Worm (Caenorhabditis elegans) whole organism, mixed stage, embryonic: ENCODE data around the gene C08F8.9.

Source experiments
- M03D4.4 ChIP-seq: sonication (generic microtip); optimal IDR thresholded peaks from 2 replicates; lab custom pipeline; 2017; ENCODE audit warnings: mild to moderate bottlenecking, missing genetic modification characterization, missing compliant biosample characterization
- bed-3 ChIP-seq: fragments of 200-800 bp; sonication (Bioruptor generic); optimal IDR thresholded peaks from 3 replicates; lab custom pipeline; 2018; ENCODE audit warnings: mild to moderate bottlenecking, missing genetic modification characterization, moderate library complexity, missing compliant biosample characterization
- ceh-39 ChIP-seq: fragments of 150-350 bp; optimal IDR thresholded peaks from 2 replicates; lab custom pipeline; 2014; ENCODE audit warnings: missing biosample characterization, missing genetic modification characterization
- ceh-43 ChIP-seq: fragments of 200-800 bp; sonication (Bioruptor generic); optimal IDR thresholded peaks from 2 replicates; lab custom pipeline; 2018; ENCODE audit warnings: mild to moderate bottlenecking, missing genetic modification characterization, moderate library complexity, missing compliant biosample characterization
- ceh-83 ChIP-seq: fragments of 200-800 bp; sonication (Bioruptor generic); optimal IDR thresholded peaks from 2 replicates; lab custom pipeline; 2018; ENCODE audit warnings: mild to moderate bottlenecking, missing genetic modification characterization, missing compliant biosample characterization
- ces-1 ChIP-seq: fragments of 150-350 bp; optimal IDR thresholded peaks from 2 replicates; lab custom pipeline; 2014; ENCODE audit warnings: missing biosample characterization, missing genetic modification reagents, missing genetic modification characterization
- cnd-1 ChIP-seq: fragments of 200-800 bp; sonication (Bioruptor generic); optimal IDR thresholded peaks from 2 replicates; lab custom pipeline; 2018; ENCODE audit warnings: mild to moderate bottlenecking, missing genetic modification characterization, missing compliant biosample characterization
- drap-1 ChIP-seq: fragments of 200-800 bp; sonication (Bioruptor generic); optimal IDR thresholded peaks from 3 replicates; lab custom pipeline; 2018; ENCODE audit warnings: mild to moderate bottlenecking, missing genetic modification characterization, missing compliant biosample characterization
- elt-1 ChIP-seq: sonication (generic microtip); optimal IDR thresholded peaks from 2 replicates; lab custom pipeline; 2017; ENCODE audit warnings: missing genetic modification characterization, mild to moderate bottlenecking, missing compliant biosample characterization, antibody characterized with exemption, moderate library complexity, borderline replicate concordance; ENCODE audit not compliant: insufficient read depth
- elt-3 ChIP-seq: fragments of 150-350 bp; optimal IDR thresholded peaks from 2 replicates; lab custom pipeline; 2014; ENCODE audit warnings: missing biosample characterization, missing genetic modification characterization
- flh-1 ChIP-seq: fragments of 200-800 bp; sonication (Bioruptor generic); optimal IDR thresholded peaks from 2 replicates; lab custom pipeline; 2018; ENCODE audit warnings: mild to moderate bottlenecking, missing genetic modification characterization, moderate library complexity, missing compliant biosample characterization
- ham-2 ChIP-seq: fragments of 200-800 bp; sonication (Bioruptor generic); optimal IDR thresholded peaks from 2 replicates; lab custom pipeline; 2018; ENCODE audit warnings: mild to moderate bottlenecking, missing genetic modification characterization, missing compliant biosample characterization
- lin-13 ChIP-seq: fragments of 150-350 bp; optimal IDR thresholded peaks from 2 replicates; lab custom pipeline; 2014; ENCODE audit warnings: missing biosample characterization, missing genetic modification characterization
- lsy-2 ChIP-seq: fragments of 150-350 bp; optimal IDR thresholded peaks from 2 replicates; lab custom pipeline; 2014; ENCODE audit warnings: missing biosample characterization, missing genetic modification characterization
- mab-5 ChIP-seq: fragments of 150-350 bp; optimal IDR thresholded peaks from 2 replicates; lab custom pipeline; 2014; ENCODE audit warnings: missing biosample characterization, missing genetic modification characterization
- mep-1 ChIP-seq: fragments of 150-350 bp; optimal IDR thresholded peaks from 2 replicates; lab custom pipeline; 2017; ENCODE audit warnings: missing biosample characterization, missing genetic modification reagents, missing genetic modification characterization, inconsistent platforms
- nhr-12 ChIP-seq: fragments of 150-350 bp; optimal IDR thresholded peaks from 2 replicates; lab custom pipeline; 2014; ENCODE audit warnings: missing biosample characterization, missing genetic modification characterization
- nhr-237 ChIP-seq: fragments of 150-350 bp; optimal IDR thresholded peaks from 2 replicates; lab custom pipeline; 2014; ENCODE audit warnings: missing biosample characterization, missing genetic modification characterization
- nhr-28 ChIP-seq: fragments of 150-350 bp; optimal IDR thresholded peaks from 2 replicates; lab custom pipeline; 2014; ENCODE audit warnings: missing biosample characterization, missing genetic modification characterization
- nhr-76 ChIP-seq: sonication (generic microtip); optimal IDR thresholded peaks from 2 replicates; lab custom pipeline; 2017; ENCODE audit warnings: missing biosample characterization, missing genetic modification characterization
- pha-4 ChIP-seq: fragments of 150-350 bp; optimal IDR thresholded peaks from 2 replicates; lab custom pipeline; 2018; ENCODE audit warnings: missing biosample characterization, missing genetic modification reagents, missing genetic modification characterization
- sem-2 ChIP-seq: fragments of 200-800 bp; sonication (Bioruptor generic); optimal IDR thresholded peaks from 2 replicates; lab custom pipeline; 2018; ENCODE audit warnings: mild to moderate bottlenecking, missing genetic modification characterization, missing compliant biosample characterization
- snpc-4 ChIP-seq: fragments of 150-350 bp; optimal IDR thresholded peaks from 2 replicates; lab custom pipeline; 2014; ENCODE audit warnings: missing biosample characterization, missing genetic modification characterization
- sptf-1 ChIP-seq: sonication (generic microtip); optimal IDR thresholded peaks from 2 replicates; lab custom pipeline; 2017; ENCODE audit warnings: mild to moderate bottlenecking, missing genetic modification characterization, moderate library complexity, missing compliant biosample characterization
- tbx-8 ChIP-seq: fragments of 200-800 bp; sonication (Bioruptor generic); optimal IDR thresholded peaks from 2 replicates; lab custom pipeline; 2018; ENCODE audit warnings: mild to moderate bottlenecking, missing genetic modification characterization, moderate library complexity, missing compliant biosample characterization
- unc-39 ChIP-seq: fragments of 150-350 bp; optimal IDR thresholded peaks from 2 replicates; lab custom pipeline; 2014; ENCODE audit warnings: missing biosample characterization, missing genetic modification characterization
- unc-62 ChIP-seq: fragments of 150-350 bp; optimal IDR thresholded peaks from 2 replicates; lab custom pipeline; 2014; ENCODE audit warnings: missing biosample characterization, missing genetic modification reagents, missing genetic modification characterization
- zip-8 ChIP-seq: fragments of 150-350 bp; optimal IDR thresholded peaks from 2 replicates; lab custom pipeline; 2014; ENCODE audit warnings: missing biosample characterization, missing genetic modification characterization

C08F8.9 gene

ce11 chrIV:11180077-11180476 lies 1.7 kb upstream of the C08F8.9 start:
- no peak for TF ChIP-seq nhr-237 (tag; lab: Kevin White, UChicago)
- no peak for TF ChIP-seq zip-8 (tag; lab: Kevin White, UChicago)
- TF ChIP-seq pha-4 (tag; lab: Kevin White, UChicago) = no peak
- no peak for TF ChIP-seq ces-1 (GFP tag; lab: Kevin White, UChicago)
- no peak for TF ChIP-seq sptf-1 (tag; lab: Kevin White, UChicago)
- no peak for TF ChIP-seq nhr-76 (tag; lab: Kevin White, UChicago)
- TF ChIP-seq nhr-12 (tag; lab: Kevin White, UChicago) = no peak
- no peak for TF ChIP-seq unc-39
- no peak for TF ChIP-seq elt-3
- TF ChIP-seq mep-1 (tag; lab: Kevin White, UChicago) = no peak
- no peak for TF ChIP-seq unc-62 (GFP tag; lab: Kevin White, UChicago)
- TF ChIP-seq tbx-8 (GFP tag; lab: Kevin White, UChicago) = no peak

DNA sequence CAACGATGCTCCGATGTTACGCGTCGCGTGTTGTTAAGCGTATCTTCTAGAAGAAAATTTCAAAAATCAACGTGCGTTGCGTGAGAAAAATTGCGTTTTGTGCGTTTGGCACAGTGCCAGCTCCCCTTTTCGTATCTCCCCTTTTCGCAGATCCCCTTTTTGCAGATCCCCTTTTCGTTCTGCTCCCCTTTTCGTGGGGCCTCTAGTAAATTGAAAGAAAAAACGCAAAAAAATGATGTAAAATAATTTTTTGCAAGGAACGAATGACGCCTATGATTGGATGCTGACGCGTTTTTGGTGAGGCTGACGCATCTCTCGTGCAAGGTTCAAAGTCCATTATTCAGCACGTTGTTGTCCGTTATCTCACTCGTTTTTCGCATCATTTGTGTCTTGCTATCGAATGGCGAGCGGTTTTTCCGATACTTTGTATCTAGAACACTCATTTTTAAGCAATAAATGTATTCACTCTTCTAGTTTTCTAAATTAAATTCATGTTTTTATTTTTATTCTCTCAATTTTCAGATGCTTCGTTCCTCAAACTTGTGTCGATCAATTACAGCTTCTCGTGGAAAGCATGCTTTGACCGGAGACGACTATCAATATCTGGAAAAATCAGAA lies 837 bp upstream of the C08F8.9 start, which contains the start of gene cpt-2:
Gene cpt-2 (plus strand): TSS at position 523 of the 618 bp plus-strand sequence.
- TF ChIP-seq mep-1 (tag; lab: Kevin White, UChicago) (peak; percentile 4), lsy-2 (tag; lab: Kevin White, UChicago) (peak; percentile 17), elt-3 (peak; percentile 28), pha-4 (tag; lab: Kevin White, UChicago) (peak; percentile 25), unc-62 (GFP tag; lab: Kevin White, UChicago) (peak; percentile 36), nhr-237 (tag; lab: Kevin White, UChicago) (peak; percentile 17), lin-13 (tag; lab: Kevin White, UChicago) (peak; percentile 64), ces-1 (GFP tag; lab: Kevin White, UChicago) (peak; percentile 36)

DNA sequence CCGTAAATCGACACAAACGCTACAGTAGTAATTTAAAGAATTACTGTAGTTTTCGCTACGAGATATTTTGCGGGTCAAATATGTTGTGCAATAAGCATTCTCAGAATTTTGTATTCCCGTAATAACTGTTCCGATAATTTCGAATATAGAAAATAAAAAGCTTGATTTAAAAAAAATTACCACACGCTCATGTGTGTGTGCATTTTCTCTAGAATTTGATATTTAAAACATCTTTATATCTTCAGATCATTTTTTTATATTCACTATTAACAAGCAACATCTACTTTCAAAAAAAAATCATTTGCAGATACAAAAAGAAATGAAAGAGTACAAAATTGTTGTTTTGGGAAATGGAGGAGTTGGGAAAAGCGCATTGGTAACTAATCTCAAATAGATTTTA lies 1.4 kb downstream of the C08F8.9 start, which contains the start of gene rap-3:
Gene rap-3 (plus strand): TSS at position 301 of the 400 bp plus-strand sequence.
- TF ChIP-seq ceh-83 (no peak), bed-3 (no peak), tbx-8 (GFP tag; lab: Kevin White, UChicago) (no peak), nhr-76 (tag; lab: Kevin White, UChicago) (no peak), drap-1 (GFP tag; lab: Kevin White, UChicago) (no peak), nhr-28 (no peak), pha-4 (tag; lab: Kevin White, UChicago) (no peak), unc-62 (GFP tag; lab: Kevin White, UChicago) (no peak), nhr-12 (tag; lab: Kevin White, UChicago) (no peak), cnd-1 (tag; lab: Kevin White, UChicago) (no peak)
- TF ChIP-seq, all 35 proteins: peak for 0

ce11 chrIV:11174772-11175171 lies 3.6 kb downstream of the C08F8.9 start:
- no peak for TF ChIP-seq elt-1 (tag; lab: Kevin White, UChicago)
- TF ChIP-seq tbx-8 (GFP tag; lab: Kevin White, UChicago) = no peak
- no peak for TF ChIP-seq sem-2 (GFP tag; lab: Kevin White, UChicago)
- no peak for TF ChIP-seq elt-3
- no peak for TF ChIP-seq lin-13 (tag; lab: Kevin White, UChicago)
- TF ChIP-seq snpc-4 (tag; lab: Kevin White, UChicago) = no peak
- no peak for TF ChIP-seq M03D4.4 (tag; lab: Kevin White, UChicago)
- TF ChIP-seq ham-2 (GFP tag; lab: Kevin White, UChicago) = no peak
- TF ChIP-seq nhr-12 (tag; lab: Kevin White, UChicago) = no peak
- no peak for TF ChIP-seq flh-1 (GFP tag; lab: Kevin White, UChicago)
- no peak for TF ChIP-seq ceh-39 (tag; lab: Kevin White, UChicago)

- TF ChIP-seq lsy-2 (tag; lab: Kevin White, UChicago) (no peak), mab-5 (tag; lab: Kevin White, UChicago) (no peak), ceh-39 (tag; lab: Kevin White, UChicago) (no peak), tbx-8 (GFP tag; lab: Kevin White, UChicago) (no peak), ceh-43 (GFP tag; lab: Kevin White, UChicago) (no peak)
Measured at ce11 chrIV:11169652-11170051, 8.7 kb downstream of the C08F8.9 start, which contains the start of gene nhr-67. nhr-67 (plus strand) TSS chrIV:11169748.
